Fruit fly (Drosophila melanogaster) whole organism, prepupa: ENCODE data around the gene nAChRbeta3.

Source experiments
- Blimp-1 ChIP-seq: fragments of 200-800 bp; sonication (Bioruptor generic); optimal IDR thresholded peaks from 3 replicates; lab custom pipeline; 2017; ENCODE audit warnings: missing biosample characterization, missing genetic modification characterization, mild to moderate bottlenecking, moderate library complexity, missing genetic modification reagents
- CG10631 ChIP-seq: fragments of 200-800 bp; sonication (Bioruptor generic); optimal IDR thresholded peaks from 2 replicates; lab custom pipeline; 2016; ENCODE audit warnings: missing biosample characterization, missing genetic modification characterization
- CG10669 ChIP-seq: fragments of 200-800 bp; sonication (Bioruptor generic); optimal IDR thresholded peaks from 3 replicates; lab custom pipeline; 2018; ENCODE audit warnings: missing biosample characterization, mild to moderate bottlenecking, missing genetic modification characterization, moderate library complexity
- CG11762 ChIP-seq: fragments of 200-800 bp; sonication (Bioruptor generic); optimal IDR thresholded peaks from 3 replicates; lab custom pipeline; 2016; ENCODE audit warnings: missing biosample characterization, missing genetic modification characterization; ENCODE audit not compliant: insufficient read depth
- CG11902 ChIP-seq: fragments of 200-800 bp; sonication (Bioruptor generic); optimal IDR thresholded peaks from 3 replicates; lab custom pipeline; 2016; ENCODE audit warnings: missing biosample characterization, missing genetic modification characterization
- CG15336 ChIP-seq: fragments of 200-800 bp; sonication (Bioruptor generic); IDR thresholded peaks from 2 replicates; pipeline ENCODE4 v1.3.6; 2022; ENCODE audit warnings: missing biosample characterization, missing genetic modification characterization
- CG1621 ChIP-seq: fragments of 200-800 bp; sonication (Bioruptor generic); optimal IDR thresholded peaks from 3 replicates; lab custom pipeline; 2018; ENCODE audit warnings: missing biosample characterization, mild to moderate bottlenecking, missing genetic modification characterization
- CG16779 ChIP-seq: fragments of 200-800 bp; sonication (Bioruptor generic); optimal IDR thresholded peaks from 3 replicates; lab custom pipeline; 2017; ENCODE audit warnings: missing biosample characterization, mild to moderate bottlenecking, missing genetic modification characterization
- CG32006 ChIP-seq: fragments of 200-800 bp; sonication (Bioruptor generic); optimal IDR thresholded peaks from 3 replicates; lab custom pipeline; 2017; ENCODE audit warnings: missing biosample characterization, mild to moderate bottlenecking, missing genetic modification characterization
- CG34406 ChIP-seq: fragments of 200-800 bp; sonication (Bioruptor generic); optimal IDR thresholded peaks from 3 replicates; lab custom pipeline; 2016; ENCODE audit warnings: missing biosample characterization, missing genetic modification characterization
- CG3919 ChIP-seq: fragments of 200-800 bp; sonication (Bioruptor generic); optimal IDR thresholded peaks from 3 replicates; lab custom pipeline; 2016; ENCODE audit warnings: missing biosample characterization, missing genetic modification characterization
- CG4318 ChIP-seq: fragments of 200-800 bp; sonication (Bioruptor generic); optimal IDR thresholded peaks from 3 replicates; lab custom pipeline; 2017; ENCODE audit warnings: missing biosample characterization, mild to moderate bottlenecking, missing genetic modification characterization
- CG6163 ChIP-seq: fragments of 200-800 bp; sonication (Bioruptor generic); IDR thresholded peaks from 3 replicates; pipeline ENCODE4 v1.3.6; 2022; ENCODE audit warnings: missing biosample characterization, missing genetic modification characterization
- CG6276 ChIP-seq: fragments of 200-800 bp; sonication (Bioruptor generic); optimal IDR thresholded peaks from 2 replicates; lab custom pipeline; 2017; ENCODE audit warnings: missing biosample characterization, mild to moderate bottlenecking, missing genetic modification characterization
- CG6792 ChIP-seq: fragments of 200-800 bp; sonication (Bioruptor generic); optimal IDR thresholded peaks from 3 replicates; lab custom pipeline; 2016; ENCODE audit warnings: missing biosample characterization, missing genetic modification characterization
- CG6808 ChIP-seq: fragments of 200-800 bp; sonication (Bioruptor generic); optimal IDR thresholded peaks from 3 replicates; lab custom pipeline; 2017; ENCODE audit warnings: missing biosample characterization, missing genetic modification characterization, mild to moderate bottlenecking, moderate library complexity, missing genetic modification reagents
- CG6854 ChIP-seq: fragments of 200-800 bp; sonication (Bioruptor generic); optimal IDR thresholded peaks from 2 replicates; lab custom pipeline; 2017; ENCODE audit warnings: missing biosample characterization, mild to moderate bottlenecking, missing genetic modification characterization
- CG7368 ChIP-seq: fragments of 200-800 bp; sonication (Bioruptor generic); optimal IDR thresholded peaks from 3 replicates; lab custom pipeline; 2016; ENCODE audit warnings: missing biosample characterization, missing genetic modification characterization
- CG8119 ChIP-seq: fragments of 200-800 bp; sonication (Bioruptor generic); IDR thresholded peaks from 3 replicates; pipeline ENCODE4 v1.3.6; 2022; ENCODE audit warnings: missing biosample characterization, missing genetic modification characterization
- CG8319 ChIP-seq: fragments of 200-800 bp; sonication (Bioruptor generic); optimal IDR thresholded peaks from 3 replicates; lab custom pipeline; 2016; ENCODE audit warnings: missing biosample characterization, missing genetic modification characterization
- CG8632 ChIP-seq: fragments of 200-800 bp; sonication (Bioruptor generic); optimal IDR thresholded peaks from 3 replicates; lab custom pipeline; 2016; ENCODE audit warnings: missing biosample characterization, missing genetic modification characterization
- CG9139 ChIP-seq: fragments of 200-800 bp; sonication (Bioruptor generic); optimal IDR thresholded peaks from 3 replicates; lab custom pipeline; 2017; ENCODE audit warnings: missing biosample characterization, mild to moderate bottlenecking, missing genetic modification characterization
- Eip75B ChIP-seq: fragments of 200-800 bp; sonication (Bioruptor generic); optimal IDR thresholded peaks from 3 replicates; lab custom pipeline; 2016; ENCODE audit warnings: missing biosample characterization, missing genetic modification characterization
- Eip93F ChIP-seq: fragments of 200-800 bp; sonication (Bioruptor generic); optimal IDR thresholded peaks from 2 replicates; lab custom pipeline; 2016; ENCODE audit warnings: missing biosample characterization, mild to moderate bottlenecking, missing genetic modification characterization
- Ets96B ChIP-seq: fragments of 200-800 bp; optimal IDR thresholded peaks from 2 replicates; lab custom pipeline; 2019; ENCODE audit warnings: missing biosample characterization, mild to moderate bottlenecking, missing genetic modification characterization, moderate library complexity
- Hr38 ChIP-seq: sonication (Bioruptor generic); optimal IDR thresholded peaks from 2 replicates; lab custom pipeline; 2016; ENCODE audit warnings: missing biosample characterization, missing genetic modification characterization
- Hr39 ChIP-seq: fragments of 200-800 bp; sonication (Bioruptor generic); optimal IDR thresholded peaks from 2 replicates; lab custom pipeline; 2016; ENCODE audit warnings: missing biosample characterization, missing genetic modification characterization
- Hr4 ChIP-seq: fragments of 200-800 bp; sonication (Bioruptor generic); optimal IDR thresholded peaks from 3 replicates; lab custom pipeline; 2016; ENCODE audit warnings: missing biosample characterization, missing genetic modification characterization
- Lpt ChIP-seq: fragments of 200-800 bp; sonication (Bioruptor generic); optimal IDR thresholded peaks from 3 replicates; lab custom pipeline; 2016; ENCODE audit warnings: missing biosample characterization, missing genetic modification characterization
- Met ChIP-seq: fragments of 200-800 bp; sonication (Bioruptor generic); optimal IDR thresholded peaks from 3 replicates; lab custom pipeline; 2016; ENCODE audit warnings: missing biosample characterization, missing genetic modification characterization
- OdsH ChIP-seq: fragments of 200-800 bp; sonication (Bioruptor generic); optimal IDR thresholded peaks from 3 replicates; lab custom pipeline; 2016; ENCODE audit warnings: missing biosample characterization, missing genetic modification characterization
- Sox102F ChIP-seq: fragments of 200-800 bp; sonication (Bioruptor generic); optimal IDR thresholded peaks from 2 replicates; lab custom pipeline; 2016; ENCODE audit warnings: missing biosample characterization, mild to moderate bottlenecking, missing genetic modification characterization
- Sox14 ChIP-seq: fragments of 200-800 bp; sonication (Bioruptor generic); optimal IDR thresholded peaks from 3 replicates; lab custom pipeline; 2016; ENCODE audit warnings: missing biosample characterization, missing genetic modification characterization
- achi ChIP-seq: fragments of 200-800 bp; sonication (Bioruptor generic); optimal IDR thresholded peaks from 3 replicates; lab custom pipeline; 2016; ENCODE audit warnings: missing biosample characterization, missing genetic modification characterization
- dac ChIP-seq: fragments of 200-800 bp; sonication (Bioruptor generic); optimal IDR thresholded peaks from 2 replicates; lab custom pipeline; 2017; ENCODE audit warnings: missing biosample characterization, mild to moderate bottlenecking, missing genetic modification characterization
- dsx ChIP-seq: fragments of 200-800 bp; optimal IDR thresholded peaks from 3 replicates; lab custom pipeline; 2019; ENCODE audit warnings: missing biosample characterization, mild to moderate bottlenecking, missing genetic modification characterization, moderate library complexity; ENCODE audit not compliant: poor library complexity, severe bottlenecking
- eg ChIP-seq: fragments of 200-800 bp; sonication (Bioruptor generic); IDR thresholded peaks from 3 replicates; pipeline ENCODE4 v1.3.6; 2022; ENCODE audit warnings: missing biosample characterization, missing genetic modification characterization
- esn ChIP-seq: fragments of 200-800 bp; sonication (Bioruptor generic); optimal IDR thresholded peaks from 2 replicates; lab custom pipeline; 2016; ENCODE audit warnings: missing biosample characterization, mild to moderate bottlenecking, missing genetic modification characterization, moderate library complexity
- fd59A ChIP-seq: fragments of 200-800 bp; sonication (Bioruptor generic); optimal IDR thresholded peaks from 2 replicates; lab custom pipeline; 2017; ENCODE audit warnings: missing biosample characterization, mild to moderate bottlenecking, missing genetic modification characterization, missing genetic modification reagents
- fkh ChIP-seq: fragments of 200-800 bp; sonication (Bioruptor generic); optimal IDR thresholded peaks from 3 replicates; lab custom pipeline; 2017; ENCODE audit warnings: missing biosample characterization, mild to moderate bottlenecking, missing genetic modification characterization, moderate library complexity
- lz ChIP-seq: fragments of 200-800 bp; sonication (Bioruptor generic); optimal IDR thresholded peaks from 3 replicates; lab custom pipeline; 2016; ENCODE audit warnings: missing biosample characterization, missing genetic modification characterization
- net ChIP-seq: fragments of 200-800 bp; sonication (Bioruptor generic); optimal IDR thresholded peaks from 3 replicates; lab custom pipeline; 2016; ENCODE audit warnings: missing biosample characterization, missing genetic modification characterization
- salr ChIP-seq, 2 experiments: fragments of 200-800 bp; sonication (Bioruptor generic); optimal IDR thresholded peaks; 3 replicates each; lab custom pipeline; 2016 to 2018; ENCODE audit warnings: missing biosample characterization in 2 of 2, missing genetic modification characterization in 2 of 2, mild to moderate bottlenecking in 1 of 2
- ss ChIP-seq, 2 experiments: fragments of 200-800 bp; sonication (Bioruptor generic); optimal IDR thresholded peaks; 2 replicates in 1 of 2; 3 replicates in 1 of 2; lab custom pipeline; 2017 to 2018; ENCODE audit warnings: mild to moderate bottlenecking in 2 of 2, missing biosample characterization in 2 of 2, missing genetic modification characterization in 2 of 2, moderate library complexity in 1 of 2
- svp ChIP-seq: fragments of 200-800 bp; sonication (Bioruptor generic); peaks from one replicate; lab custom pipeline; 2016; ENCODE audit warnings: missing biosample characterization, missing genetic modification characterization
- topi ChIP-seq: fragments of 200-800 bp; sonication (Bioruptor generic); optimal IDR thresholded peaks from 3 replicates; lab custom pipeline; 2016; ENCODE audit warnings: missing biosample characterization, missing genetic modification characterization
- vri ChIP-seq: fragments of 200-800 bp; sonication (Bioruptor generic); optimal IDR thresholded peaks from 3 replicates; lab custom pipeline; 2016; ENCODE audit warnings: missing biosample characterization, mild to moderate bottlenecking, missing genetic modification characterization

The nAChRbeta3 gene

DNA sequence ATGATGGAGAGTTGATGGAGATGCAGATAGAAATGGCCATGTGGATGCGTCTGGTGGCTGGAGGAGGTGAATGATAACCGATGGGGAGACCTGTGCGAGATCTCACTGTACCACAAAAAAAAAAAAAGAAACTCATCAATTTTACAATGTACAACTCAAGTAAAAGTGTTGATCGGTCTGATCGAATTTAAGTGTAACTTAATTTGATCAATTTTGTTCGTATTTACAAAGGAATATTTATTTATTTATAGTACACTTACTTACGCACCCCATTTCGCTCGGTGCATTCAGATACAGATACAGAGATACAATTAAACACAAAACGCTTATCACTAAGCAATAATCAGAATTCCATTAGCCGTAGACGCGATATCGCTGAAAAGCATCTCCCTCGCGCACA, 22.2 kb upstream of the nAChRbeta3 start (continued):
- TF ChIP-seq net, result peak; percentile 27
- peak; percentile 51 for TF ChIP-seq Ets96B (tag; lab: Kevin White, UChicago)
- TF ChIP-seq CG3919, result peak; percentile 63
- no peak for TF ChIP-seq CG6792 (GFP tag; lab: Kevin White, UChicago)
- peak; percentile 40 for TF ChIP-seq lz (GFP tag; lab: Kevin White, UChicago)
- peak; percentile 45 for TF ChIP-seq Hr39 (GFP tag; lab: Kevin White, UChicago)
- TF ChIP-seq vri (GFP tag; lab: Kevin White, UChicago), result no peak
- TF ChIP-seq ss (GFP tag; optimal IDR thresholded peaks at IDR 0.05; lab: Kevin White, UChicago), result no peak

dm6 chr2L:523165-523835, 21.6 kb upstream of the nAChRbeta3 start:
- peak; percentile 8 for TF ChIP-seq achi (GFP tag; lab: Kevin White, UChicago)
- TF ChIP-seq CG6276 (GFP tag; lab: Kevin White, UChicago), result peak; percentile 22
- TF ChIP-seq Sox102F (GFP tag; lab: Kevin White, UChicago), result peak; percentile 67
- peak; percentile 34 for TF ChIP-seq CG9139 (GFP tag; lab: Kevin White, UChicago)
- no peak for TF ChIP-seq CG11762
- TF ChIP-seq Lpt (GFP tag; lab: Kevin White, UChicago), result peak; percentile 5
- peak; percentile 34 for TF ChIP-seq net
- TF ChIP-seq Eip93F, result no peak
- no peak for TF ChIP-seq CG6808 (GFP tag; lab: Kevin White, UChicago)
- TF ChIP-seq vri (GFP tag; lab: Kevin White, UChicago), result peak; percentile 1
- TF ChIP-seq Blimp-1 (GFP tag; lab: Kevin White, UChicago), result peak; percentile 5
- peak; percentile 83 for TF ChIP-seq CG6854
- no peak for TF ChIP-seq dac
- no peak for TF ChIP-seq salr (GFP tag; optimal IDR thresholded peaks at IDR 0.05; lab: Kevin White, UChicago)
- TF ChIP-seq OdsH (GFP tag; lab: Kevin White, UChicago), result no peak
- no peak for TF ChIP-seq CG1621 (tag; lab: Kevin White, UChicago)
- TF ChIP-seq eg (GFP tag; lab: Robert Waterston, UW), result peak; percentile 51; the same call in 1 of the 3 replicates
- peak; percentile 43 for TF ChIP-seq Eip75B (GFP tag; lab: Kevin White, UChicago)
- no peak for TF ChIP-seq CG11902 (GFP tag; lab: Kevin White, UChicago)
- TF ChIP-seq fd59A (GFP tag; lab: Kevin White, UChicago), result no peak
- no peak for TF ChIP-seq CG4318 (GFP tag; lab: Kevin White, UChicago)
- TF ChIP-seq ss (GFP tag; optimal IDR thresholded peaks at IDR 0.05; lab: Kevin White, UChicago), result peak; percentile 21 to 51
- no peak for TF ChIP-seq CG6792 (GFP tag; lab: Kevin White, UChicago)
- peak; percentile 18 for TF ChIP-seq lz (GFP tag; lab: Kevin White, UChicago)
- TF ChIP-seq CG34406 (GFP tag; lab: Kevin White, UChicago), result peak; percentile 19
- peak; percentile 93 for TF ChIP-seq fkh (GFP tag; lab: Kevin White, UChicago)
- peak; percentile 21 for TF ChIP-seq CG3919
- peak; percentile 14 for TF ChIP-seq CG10669 (GFP tag; lab: Kevin White, UChicago)
- TF ChIP-seq CG16779, result peak; percentile 36
- no peak for TF ChIP-seq CG8319 (GFP tag; lab: Kevin White, UChicago)
- TF ChIP-seq topi (GFP tag; lab: Kevin White, UChicago), result peak; percentile 27
- TF ChIP-seq CG7368 (GFP tag; lab: Kevin White, UChicago), result no peak
- peak; percentile 12 for TF ChIP-seq Met (GFP tag; lab: Kevin White, UChicago)
- TF ChIP-seq CG32006 (GFP tag; lab: Kevin White, UChicago), result no peak
- TF ChIP-seq Hr4, result no peak
- no peak for TF ChIP-seq Ets96B (tag; lab: Kevin White, UChicago)
- peak; percentile 39; the same call in 2 of the 3 replicates for TF ChIP-seq CG8119 (GFP tag; lab: Robert Waterston, UW)
- peak; percentile 40 for TF ChIP-seq Sox14 (GFP tag; lab: Kevin White, UChicago)
- TF ChIP-seq CG10631 (GFP tag; lab: Kevin White, UChicago), result no peak
- TF ChIP-seq CG6163 (GFP tag; lab: Robert Waterston, UW), result peak; percentile 31
- TF ChIP-seq Hr38 (GFP tag; lab: Kevin White, UChicago), result no peak
- TF ChIP-seq esn (GFP tag; lab: Kevin White, UChicago), result no peak
- TF ChIP-seq dsx (GFP tag; lab: Kevin White, UChicago), result no peak
- peak; percentile 81 for TF ChIP-seq svp
- TF ChIP-seq CG8632 (GFP tag; lab: Kevin White, UChicago), result no peak
- peak; percentile 27; the same call in 1 of the 2 replicates for TF ChIP-seq CG15336 (GFP tag; lab: Robert Waterston, UW)
